Worm (Caenorhabditis elegans) whole organism, mixed stage, embryonic: ENCODE data around the gene F22F1.3.
A peak's percentile ranks its signal among the peaks of the same experiment; 100 is the strongest.

Source experiments
- M03D4.4 ChIP-seq: sonication (generic microtip); optimal IDR thresholded peaks from 2 replicates; lab custom pipeline; 2017; ENCODE audit warnings: mild to moderate bottlenecking, missing genetic modification characterization, missing compliant biosample characterization
- bed-3 ChIP-seq: fragments of 200-800 bp; sonication (Bioruptor generic); optimal IDR thresholded peaks from 3 replicates; lab custom pipeline; 2018; ENCODE audit warnings: mild to moderate bottlenecking, missing genetic modification characterization, moderate library complexity, missing compliant biosample characterization
- blmp-1 ChIP-seq: fragments of 150-350 bp; optimal IDR thresholded peaks from 2 replicates; lab custom pipeline; 2014; ENCODE audit warnings: missing biosample characterization, missing genetic modification characterization
- ceh-39 ChIP-seq: fragments of 150-350 bp; optimal IDR thresholded peaks from 2 replicates; lab custom pipeline; 2014; ENCODE audit warnings: missing biosample characterization, missing genetic modification characterization
- ceh-43 ChIP-seq: fragments of 200-800 bp; sonication (Bioruptor generic); optimal IDR thresholded peaks from 2 replicates; lab custom pipeline; 2018; ENCODE audit warnings: mild to moderate bottlenecking, missing genetic modification characterization, moderate library complexity, missing compliant biosample characterization
- ceh-83 ChIP-seq: fragments of 200-800 bp; sonication (Bioruptor generic); optimal IDR thresholded peaks from 2 replicates; lab custom pipeline; 2018; ENCODE audit warnings: mild to moderate bottlenecking, missing genetic modification characterization, missing compliant biosample characterization
- ces-1 ChIP-seq: fragments of 150-350 bp; optimal IDR thresholded peaks from 2 replicates; lab custom pipeline; 2014; ENCODE audit warnings: missing biosample characterization, missing genetic modification reagents, missing genetic modification characterization
- cnd-1 ChIP-seq: fragments of 200-800 bp; sonication (Bioruptor generic); optimal IDR thresholded peaks from 2 replicates; lab custom pipeline; 2018; ENCODE audit warnings: mild to moderate bottlenecking, missing genetic modification characterization, missing compliant biosample characterization
- drap-1 ChIP-seq: fragments of 200-800 bp; sonication (Bioruptor generic); optimal IDR thresholded peaks from 3 replicates; lab custom pipeline; 2018; ENCODE audit warnings: mild to moderate bottlenecking, missing genetic modification characterization, missing compliant biosample characterization
- elt-1 ChIP-seq: sonication (generic microtip); optimal IDR thresholded peaks from 2 replicates; lab custom pipeline; 2017; ENCODE audit warnings: missing genetic modification characterization, mild to moderate bottlenecking, missing compliant biosample characterization, antibody characterized with exemption, moderate library complexity, borderline replicate concordance; ENCODE audit not compliant: insufficient read depth
- elt-3 ChIP-seq: fragments of 150-350 bp; optimal IDR thresholded peaks from 2 replicates; lab custom pipeline; 2014; ENCODE audit warnings: missing biosample characterization, missing genetic modification characterization
- flh-1 ChIP-seq: fragments of 200-800 bp; sonication (Bioruptor generic); optimal IDR thresholded peaks from 2 replicates; lab custom pipeline; 2018; ENCODE audit warnings: mild to moderate bottlenecking, missing genetic modification characterization, moderate library complexity, missing compliant biosample characterization
- ham-2 ChIP-seq: fragments of 200-800 bp; sonication (Bioruptor generic); optimal IDR thresholded peaks from 2 replicates; lab custom pipeline; 2018; ENCODE audit warnings: mild to moderate bottlenecking, missing genetic modification characterization, missing compliant biosample characterization
- hlh-1 ChIP-seq: fragments of 150-350 bp; optimal IDR thresholded peaks from 2 replicates; lab custom pipeline; 2014; ENCODE audit warnings: missing biosample characterization, missing genetic modification reagents, missing genetic modification characterization
- lin-13 ChIP-seq: fragments of 150-350 bp; optimal IDR thresholded peaks from 2 replicates; lab custom pipeline; 2014; ENCODE audit warnings: missing biosample characterization, missing genetic modification characterization
- lin-32 ChIP-seq: fragments of 200-800 bp; sonication (Bioruptor generic); optimal IDR thresholded peaks from 2 replicates; lab custom pipeline; 2018; ENCODE audit warnings: mild to moderate bottlenecking, missing genetic modification characterization, missing compliant biosample characterization
- lsy-2 ChIP-seq: fragments of 150-350 bp; optimal IDR thresholded peaks from 2 replicates; lab custom pipeline; 2014; ENCODE audit warnings: missing biosample characterization, missing genetic modification characterization
- mab-5 ChIP-seq: fragments of 150-350 bp; optimal IDR thresholded peaks from 2 replicates; lab custom pipeline; 2014; ENCODE audit warnings: missing biosample characterization, missing genetic modification characterization
- mep-1 ChIP-seq: fragments of 150-350 bp; optimal IDR thresholded peaks from 2 replicates; lab custom pipeline; 2017; ENCODE audit warnings: missing biosample characterization, missing genetic modification reagents, missing genetic modification characterization, inconsistent platforms
- mls-2 ChIP-seq: sonication (generic microtip); optimal IDR thresholded peaks from 2 replicates; lab custom pipeline; 2016; ENCODE audit warnings: mild to moderate bottlenecking, missing genetic modification characterization, moderate library complexity, missing compliant biosample characterization
- nhr-12 ChIP-seq: fragments of 150-350 bp; optimal IDR thresholded peaks from 2 replicates; lab custom pipeline; 2014; ENCODE audit warnings: missing biosample characterization, missing genetic modification characterization
- nhr-2 ChIP-seq: fragments of 150-350 bp; optimal IDR thresholded peaks from 2 replicates; lab custom pipeline; 2014; ENCODE audit warnings: missing biosample characterization, missing genetic modification characterization
- nhr-28 ChIP-seq: fragments of 150-350 bp; optimal IDR thresholded peaks from 2 replicates; lab custom pipeline; 2014; ENCODE audit warnings: missing biosample characterization, missing genetic modification characterization
- nhr-76 ChIP-seq: sonication (generic microtip); optimal IDR thresholded peaks from 2 replicates; lab custom pipeline; 2017; ENCODE audit warnings: missing biosample characterization, missing genetic modification characterization
- pha-4 ChIP-seq: fragments of 150-350 bp; optimal IDR thresholded peaks from 2 replicates; lab custom pipeline; 2018; ENCODE audit warnings: missing biosample characterization, missing genetic modification reagents, missing genetic modification characterization
- sem-2 ChIP-seq: fragments of 200-800 bp; sonication (Bioruptor generic); optimal IDR thresholded peaks from 2 replicates; lab custom pipeline; 2018; ENCODE audit warnings: mild to moderate bottlenecking, missing genetic modification characterization, missing compliant biosample characterization
- snpc-4 ChIP-seq: fragments of 150-350 bp; optimal IDR thresholded peaks from 2 replicates; lab custom pipeline; 2014; ENCODE audit warnings: missing biosample characterization, missing genetic modification characterization
- sptf-1 ChIP-seq: sonication (generic microtip); optimal IDR thresholded peaks from 2 replicates; lab custom pipeline; 2017; ENCODE audit warnings: mild to moderate bottlenecking, missing genetic modification characterization, moderate library complexity, missing compliant biosample characterization
- tbx-8 ChIP-seq: fragments of 200-800 bp; sonication (Bioruptor generic); optimal IDR thresholded peaks from 2 replicates; lab custom pipeline; 2018; ENCODE audit warnings: mild to moderate bottlenecking, missing genetic modification characterization, moderate library complexity, missing compliant biosample characterization
- unc-120 ChIP-seq: sonication (generic microtip); optimal IDR thresholded peaks from 2 replicates; lab custom pipeline; 2017; ENCODE audit warnings: missing genetic modification characterization, missing compliant biosample characterization; ENCODE audit not compliant: poor library complexity, severe bottlenecking
- unc-39 ChIP-seq: fragments of 150-350 bp; optimal IDR thresholded peaks from 2 replicates; lab custom pipeline; 2014; ENCODE audit warnings: missing biosample characterization, missing genetic modification characterization
- unc-62 ChIP-seq: fragments of 150-350 bp; optimal IDR thresholded peaks from 2 replicates; lab custom pipeline; 2014; ENCODE audit warnings: missing biosample characterization, missing genetic modification reagents, missing genetic modification characterization
- zip-8 ChIP-seq: fragments of 150-350 bp; optimal IDR thresholded peaks from 2 replicates; lab custom pipeline; 2014; ENCODE audit warnings: missing biosample characterization, missing genetic modification characterization

Gene F22F1.3

ce11 chrX:8201210-8201609 lies 38.3 kb upstream of the F22F1.3 start:
- TF ChIP-seq unc-62 (GFP tag; lab: Kevin White, UChicago) (no peak), hlh-1 (peak; percentile 9), ham-2 (GFP tag; lab: Kevin White, UChicago) (peak; percentile 76), cnd-1 (no peak), nhr-12 (no peak), nhr-2 (peak; percentile 14), pha-4 (tag; lab: Kevin White, UChicago) (no peak), unc-39 (tag; lab: Kevin White, UChicago) (no peak), flh-1 (GFP tag; lab: Kevin White, UChicago) (no peak), ces-1 (GFP tag; lab: Kevin White, UChicago) (no peak), ceh-83 (GFP tag; lab: Kevin White, UChicago) (no peak), tbx-8 (GFP tag; lab: Kevin White, UChicago) (no peak), lin-32 (GFP tag; lab: Kevin White, UChicago) (no peak), lsy-2 (tag; lab: Kevin White, UChicago) (no peak), drap-1 (GFP tag; lab: Kevin White, UChicago) (peak; percentile 27), elt-1 (tag; lab: Kevin White, UChicago) (no peak), M03D4.4 (peak; percentile 22), ceh-39 (no peak), snpc-4 (tag; lab: Kevin White, UChicago) (no peak), nhr-28 (tag; lab: Kevin White, UChicago) (no peak), unc-120 (no peak), bed-3 (no peak), ceh-43 (GFP tag; lab: Kevin White, UChicago) (no peak), mls-2 (tag; lab: Kevin White, UChicago) (peak; percentile 42), sptf-1 (tag; lab: Kevin White, UChicago) (peak; percentile 54)

- TF ChIP-seq snpc-4 (tag; lab: Kevin White, UChicago) (no peak), mep-1 (no peak), lin-13 (tag; lab: Kevin White, UChicago) (no peak), cnd-1 (no peak)
Measured at ce11 chrX:8200206-8200605, 37.3 kb upstream of the F22F1.3 start.

- TF ChIP-seq bed-3 (no peak), lin-32 (GFP tag; lab: Kevin White, UChicago) (no peak), mep-1 (no peak), blmp-1 (tag; lab: Kevin White, UChicago) (no peak), nhr-12 (no peak), nhr-28 (tag; lab: Kevin White, UChicago) (no peak), ham-2 (GFP tag; lab: Kevin White, UChicago) (no peak), flh-1 (GFP tag; lab: Kevin White, UChicago) (no peak), elt-3 (tag; lab: Kevin White, UChicago) (no peak), snpc-4 (tag; lab: Kevin White, UChicago) (no peak), lsy-2 (tag; lab: Kevin White, UChicago) (no peak)
- TF ChIP-seq, all 35 proteins: peak for 0
Measured at ce11 chrX:8193213-8193612, 30.3 kb upstream of the F22F1.3 start.

ce11 chrX:8185037-8185436 lies 22.2 kb upstream of the F22F1.3 start, which contains the start of gene C17H11.5:
C17H11.5 (minus strand) TSS chrX:8185137.
- no peak for TF ChIP-seq M03D4.4
- no peak for TF ChIP-seq cnd-1
- TF ChIP-seq elt-3 (tag; lab: Kevin White, UChicago) = no peak
- TF ChIP-seq lin-13 (tag; lab: Kevin White, UChicago) = no peak
- TF ChIP-seq nhr-28 (tag; lab: Kevin White, UChicago) = no peak
- no peak for TF ChIP-seq sem-2 (GFP tag; lab: Kevin White, UChicago)
- TF ChIP-seq tbx-8 (GFP tag; lab: Kevin White, UChicago) = no peak
- TF ChIP-seq unc-120 = no peak
- no peak for TF ChIP-seq nhr-2
- no peak for TF ChIP-seq flh-1 (GFP tag; lab: Kevin White, UChicago)
- no peak for TF ChIP-seq ceh-39
- no peak for TF ChIP-seq zip-8 (tag; lab: Kevin White, UChicago)
- TF ChIP-seq mab-5 (tag; lab: Kevin White, UChicago) = no peak
- TF ChIP-seq blmp-1 (tag; lab: Kevin White, UChicago) = no peak
- no peak for TF ChIP-seq ceh-43 (GFP tag; lab: Kevin White, UChicago)
- TF ChIP-seq nhr-76 (tag; lab: Kevin White, UChicago) = no peak
- TF ChIP-seq lin-32 (GFP tag; lab: Kevin White, UChicago) = no peak
